Worm (Caenorhabditis elegans) whole organism, L3 larva: Measurements from ENCODE around the gene fat-2.

Source experiments
- R02D3.7 ChIP-seq: fragments of 150-350 bp; optimal IDR thresholded peaks from 2 replicates; lab custom pipeline; 2014; ENCODE audit warnings: missing biosample characterization, missing genetic modification characterization
- ama-1 ChIP-seq: fragments of 150-350 bp; optimal IDR thresholded peaks from 2 replicates; lab custom pipeline; 2018
- ceh-16 ChIP-seq: sonication (generic microtip); optimal IDR thresholded peaks from 2 replicates; lab custom pipeline; 2017; ENCODE audit warnings: missing biosample characterization, missing genetic modification characterization
- ceh-28 ChIP-seq: fragments of 150-350 bp; optimal IDR thresholded peaks from 2 replicates; lab custom pipeline; 2014; ENCODE audit warnings: missing biosample characterization, missing genetic modification reagents, missing genetic modification characterization
- ceh-82 ChIP-seq: fragments of 150-350 bp; optimal IDR thresholded peaks from 2 replicates; lab custom pipeline; 2014; ENCODE audit warnings: missing biosample characterization, missing genetic modification characterization
- ceh-9 ChIP-seq: sonication (generic microtip); optimal IDR thresholded peaks from 2 replicates; lab custom pipeline; 2018; ENCODE audit warnings: missing biosample characterization, missing genetic modification characterization
- egl-27 ChIP-seq: sonication (generic microtip); optimal IDR thresholded peaks from 4 replicates; lab custom pipeline; 2017; ENCODE audit warnings: missing biosample characterization, missing genetic modification reagents, missing genetic modification characterization
- egl-5 ChIP-seq: fragments of 150-350 bp; optimal IDR thresholded peaks from 2 replicates; lab custom pipeline; 2017; ENCODE audit warnings: missing biosample characterization, missing genetic modification reagents, missing genetic modification characterization, inconsistent platforms
- elt-2 ChIP-seq: sonication (generic microtip); optimal IDR thresholded peaks from 2 replicates; lab custom pipeline; 2016; ENCODE audit warnings: missing genetic modification reagents, mild to moderate bottlenecking, missing genetic modification characterization, missing compliant biosample characterization
- elt-3 ChIP-seq, 3 experiments: fragments of 150-350 bp in 1 of 3; sonication (generic microtip) in 2 of 3; optimal IDR thresholded peaks; 2 replicates in 2 of 3; 4 replicates in 1 of 3; lab custom pipeline; 2014 to 2017; ENCODE audit warnings: missing biosample characterization in 3 of 3, missing genetic modification characterization in 3 of 3
- eor-1 ChIP-seq, 2 experiments: fragments of 150-350 bp; optimal IDR thresholded peaks; 2 replicates each; lab custom pipeline; 2014 to 2018; ENCODE audit warnings: missing biosample characterization in 2 of 2, missing genetic modification characterization in 2 of 2
- fos-1 ChIP-seq: fragments of 150-350 bp; optimal IDR thresholded peaks from 2 replicates; lab custom pipeline; 2014; ENCODE audit warnings: missing biosample characterization, missing genetic modification characterization
- hmg-11 ChIP-seq: sonication (generic microtip); optimal IDR thresholded peaks from 2 replicates; lab custom pipeline; 2016; ENCODE audit warnings: missing genetic modification characterization, missing compliant biosample characterization
- jun-1 ChIP-seq: fragments of 150-350 bp; optimal IDR thresholded peaks from 2 replicates; lab custom pipeline; 2014; ENCODE audit warnings: missing biosample characterization, missing genetic modification reagents, missing genetic modification characterization
- lin-15B ChIP-seq: fragments of 150-350 bp; optimal IDR thresholded peaks from 2 replicates; lab custom pipeline; 2014; ENCODE audit warnings: missing biosample characterization, missing genetic modification characterization
- lin-39 ChIP-seq: fragments of 150-350 bp; optimal IDR thresholded peaks from 2 replicates; lab custom pipeline; 2018; ENCODE audit warnings: missing biosample characterization, missing genetic modification reagents, missing genetic modification characterization
- lsy-12 ChIP-seq: sonication (generic microtip); optimal IDR thresholded peaks from 2 replicates; lab custom pipeline; 2016; ENCODE audit warnings: mild to moderate bottlenecking, missing genetic modification characterization, missing compliant biosample characterization
- mdl-1 ChIP-seq: fragments of 150-350 bp; optimal IDR thresholded peaks from 2 replicates; lab custom pipeline; 2014; ENCODE audit warnings: missing biosample characterization, missing genetic modification characterization
- nfya-1 ChIP-seq: sonication (generic microtip); optimal IDR thresholded peaks from 2 replicates; lab custom pipeline; 2017; ENCODE audit warnings: missing genetic modification characterization, mild to moderate bottlenecking, missing compliant biosample characterization, antibody characterized with exemption, moderate library complexity; ENCODE audit not compliant: insufficient read depth
- nhr-11 ChIP-seq: fragments of 150-350 bp; optimal IDR thresholded peaks from 2 replicates; lab custom pipeline; 2014; ENCODE audit warnings: missing biosample characterization, missing genetic modification characterization
- nhr-23 ChIP-seq: fragments of 150-350 bp; optimal IDR thresholded peaks from 2 replicates; lab custom pipeline; 2014; ENCODE audit warnings: missing biosample characterization, missing genetic modification reagents, missing genetic modification characterization
- nhr-28 ChIP-seq: fragments of 150-350 bp; optimal IDR thresholded peaks from 2 replicates; lab custom pipeline; 2014; ENCODE audit warnings: missing biosample characterization, missing genetic modification characterization
- nhr-43 ChIP-seq: sonication (generic microtip); optimal IDR thresholded peaks from 2 replicates; lab custom pipeline; 2016; ENCODE audit warnings: mild to moderate bottlenecking, missing genetic modification characterization, missing compliant biosample characterization; ENCODE audit not compliant: poor library complexity, severe bottlenecking
- nhr-76 ChIP-seq: fragments of 150-350 bp; sonication (generic microtip); optimal IDR thresholded peaks from 5 replicates; lab custom pipeline; 2014; ENCODE audit warnings: missing biosample characterization, missing genetic modification characterization
- nhr-77 ChIP-seq: fragments of 150-350 bp; optimal IDR thresholded peaks from 2 replicates; lab custom pipeline; 2014; ENCODE audit warnings: missing biosample characterization, missing genetic modification characterization
- pqm-1 ChIP-seq: fragments of 150-350 bp; optimal IDR thresholded peaks from 2 replicates; lab custom pipeline; 2017; ENCODE audit warnings: missing biosample characterization, missing genetic modification characterization, inconsistent platforms
- skn-1 ChIP-seq: fragments of 150-350 bp; optimal IDR thresholded peaks from 2 replicates; lab custom pipeline; 2014; ENCODE audit warnings: missing biosample characterization, missing genetic modification characterization
- tbx-2 ChIP-seq: sonication (generic microtip); optimal IDR thresholded peaks from 2 replicates; lab custom pipeline; 2016; ENCODE audit warnings: mild to moderate bottlenecking, missing genetic modification characterization, missing compliant biosample characterization
- unc-39 ChIP-seq: sonication (generic microtip); optimal IDR thresholded peaks from 4 replicates; lab custom pipeline; 2017; ENCODE audit warnings: missing biosample characterization, missing genetic modification characterization
- unc-62 ChIP-seq: fragments of 150-350 bp; sonication (generic microtip); optimal IDR thresholded peaks from 4 replicates; lab custom pipeline; 2014; ENCODE audit warnings: missing biosample characterization, missing genetic modification reagents, missing genetic modification characterization
- ztf-4 ChIP-seq: fragments of 150-350 bp; optimal IDR thresholded peaks from 2 replicates; lab custom pipeline; 2014; ENCODE audit warnings: missing biosample characterization, missing genetic modification characterization

fat-2 gene

ce11 chrIV:13304786-13305185 is 18.9 kb upstream of the fat-2 start:
- TF ChIP-seq nhr-76 (no peak), R02D3.7 (no peak), nfya-1 (tag; lab: Kevin White, UChicago) (peak; percentile 76), ceh-9 (tag; lab: Kevin White, UChicago) (no peak)

ce11 chrIV:13309636-13310035 is 14.0 kb upstream of the fat-2 start:
- TF ChIP-seq nfya-1 (tag; lab: Kevin White, UChicago) (peak; percentile 70), eor-1 (tag; optimal IDR thresholded peaks at IDR 0.05; lab: Kevin White, UChicago) (no peak)
- TF ChIP-seq, all 47 proteins: peak for 1

ce11 chrIV:13311331-13312034 is 12.2 kb upstream of the fat-2 start:
- TF ChIP-seq nfya-1 (tag; lab: Kevin White, UChicago) = peak; percentile 54
- TF ChIP-seq nhr-23 = peak; percentile 2
- TF ChIP-seq hmg-11 (tag; lab: Kevin White, UChicago) = no peak

DNA sequence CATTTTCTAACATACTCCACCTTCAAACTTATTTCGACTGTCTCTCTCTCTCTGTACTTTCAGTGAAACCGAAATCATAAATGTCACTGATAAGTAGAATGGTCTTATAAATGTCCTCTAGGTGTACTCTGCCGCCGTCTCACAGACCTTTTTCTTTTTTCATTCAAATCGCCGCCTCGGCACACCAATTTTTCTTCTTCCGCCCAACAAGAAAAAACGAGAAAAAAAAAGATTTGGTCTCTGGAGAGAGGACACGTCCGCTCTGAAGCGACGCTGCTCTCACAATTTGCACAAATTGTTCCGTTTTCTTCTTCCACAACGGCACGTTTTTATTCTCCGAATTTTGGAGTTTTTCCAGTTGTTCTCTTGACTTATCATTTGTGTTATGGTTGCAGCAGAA is 10.5 kb upstream of the fat-2 start:
- no peak for TF ChIP-seq ceh-9 (tag; lab: Kevin White, UChicago)
- TF ChIP-seq ztf-4 (tag; lab: Kevin White, UChicago) = no peak
- no peak for TF ChIP-seq ceh-82 (tag; lab: Kevin White, UChicago)
- no peak for TF ChIP-seq nhr-23
- no peak for TF ChIP-seq ceh-28 (tag; lab: Kevin White, UChicago)
- TF ChIP-seq egl-27 (tag; lab: Kevin White, UChicago) = no peak
- TF ChIP-seq tbx-2 (tag; lab: Kevin White, UChicago) = no peak
- no peak for TF ChIP-seq fos-1 (tag; lab: Kevin White, UChicago)
- TF ChIP-seq nfya-1 (tag; lab: Kevin White, UChicago) = peak; percentile 36
- TF ChIP-seq hmg-11 (tag; lab: Kevin White, UChicago) = peak; percentile 52
- TF ChIP-seq ceh-16 (tag; lab: Kevin White, UChicago) = no peak
- peak; percentile 73 for TF ChIP-seq elt-2
- peak; percentile 44 for TF ChIP-seq lin-39 (tag; lab: Kevin White, UChicago)
- TF ChIP-seq nhr-43 (tag; lab: Kevin White, UChicago) = no peak
- no peak for TF ChIP-seq unc-62
- TF ChIP-seq, all 47 proteins: peak for 4

DNA sequence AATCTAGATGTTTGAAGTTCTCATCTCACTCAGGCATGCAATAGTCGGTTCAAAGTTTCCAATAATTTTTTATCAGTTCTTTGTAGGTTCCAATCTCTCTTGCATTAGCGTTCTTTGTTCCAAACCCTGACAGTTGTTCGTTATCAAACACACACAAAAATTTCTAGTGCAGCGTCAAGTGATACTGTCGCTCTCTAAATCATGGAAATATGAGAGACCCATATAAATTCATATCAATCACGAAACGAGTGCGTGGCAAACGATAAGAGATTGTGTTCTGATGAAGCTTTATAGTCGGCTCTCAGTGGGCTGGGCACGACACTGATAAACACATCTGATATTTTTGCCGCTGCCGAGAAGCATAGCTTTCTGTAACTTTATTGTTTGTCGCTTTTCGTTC is 9.5 kb upstream of the fat-2 start:
- TF ChIP-seq nhr-23 (no peak), eor-1 (tag; optimal IDR thresholded peaks at IDR 0.05; lab: Kevin White, UChicago) (no peak), mdl-1 (tag; lab: Kevin White, UChicago) (peak; percentile 3), nhr-77 (tag; lab: Kevin White, UChicago) (no peak), tbx-2 (tag; lab: Kevin White, UChicago) (no peak), ceh-9 (tag; lab: Kevin White, UChicago) (no peak), ceh-82 (tag; lab: Kevin White, UChicago) (no peak), elt-3 (tag; optimal IDR thresholded peaks at IDR 0.05; lab: Kevin White, UChicago) (peak in 1 of 3 experiments; percentile 46), ceh-28 (tag; lab: Kevin White, UChicago) (no peak), jun-1 (tag; lab: Kevin White, UChicago) (peak; percentile 82), ztf-4 (tag; lab: Kevin White, UChicago) (no peak), nhr-43 (tag; lab: Kevin White, UChicago) (peak; percentile 46), elt-2 (peak; percentile 99), unc-62 (no peak), hmg-11 (tag; lab: Kevin White, UChicago) (peak; percentile 15), skn-1 (tag; lab: Kevin White, UChicago) (no peak), pqm-1 (tag; lab: Kevin White, UChicago) (peak; percentile 96), egl-27 (tag; lab: Kevin White, UChicago) (no peak), R02D3.7 (no peak), egl-5 (tag; lab: Kevin White, UChicago) (no peak), lsy-12 (tag; lab: Kevin White, UChicago) (no peak), ama-1 (no peak), lin-15B (no peak)

DNA sequence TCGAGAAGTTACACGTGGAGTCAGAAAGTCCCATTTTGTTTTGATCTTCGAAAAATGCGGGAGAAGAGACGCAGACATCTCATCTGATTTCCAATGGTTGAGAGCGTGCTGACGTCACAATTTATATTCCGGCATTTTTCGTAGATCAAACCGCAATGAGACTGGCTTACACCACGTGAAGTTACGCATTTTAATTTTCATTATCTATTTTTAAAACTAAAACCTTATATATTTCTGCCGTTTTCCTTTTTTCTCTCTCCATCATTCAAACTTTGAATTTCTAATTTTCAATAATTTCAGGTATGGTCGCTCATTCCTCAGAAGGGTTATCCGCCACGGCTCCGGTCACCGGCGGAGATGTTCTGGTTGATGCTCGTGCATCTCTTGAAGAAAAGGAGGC is 8.3 kb upstream of the fat-2 start, which contains the start of gene fat-1:
Gene fat-1 (plus strand): TSS at position 301 of the 400 bp plus-strand sequence.
- TF ChIP-seq egl-27 (tag; lab: Kevin White, UChicago) (no peak), R02D3.7 (no peak), elt-2 (no peak), fos-1 (tag; lab: Kevin White, UChicago) (no peak), tbx-2 (tag; lab: Kevin White, UChicago) (no peak), unc-39 (tag; lab: Kevin White, UChicago) (no peak), nhr-28 (tag; lab: Kevin White, UChicago) (no peak), eor-1 (tag; optimal IDR thresholded peaks at IDR 0.05; lab: Kevin White, UChicago) (no peak), nhr-11 (no peak), ceh-9 (tag; lab: Kevin White, UChicago) (no peak)
- TF ChIP-seq, all 47 proteins: peak for 0
